Worm (Caenorhabditis elegans): ENCODE data around the gene C09F12.2.
A peak's percentile ranks its signal among the peaks of the same experiment; 100 is the strongest.

C09F12.2 gene

DNA sequence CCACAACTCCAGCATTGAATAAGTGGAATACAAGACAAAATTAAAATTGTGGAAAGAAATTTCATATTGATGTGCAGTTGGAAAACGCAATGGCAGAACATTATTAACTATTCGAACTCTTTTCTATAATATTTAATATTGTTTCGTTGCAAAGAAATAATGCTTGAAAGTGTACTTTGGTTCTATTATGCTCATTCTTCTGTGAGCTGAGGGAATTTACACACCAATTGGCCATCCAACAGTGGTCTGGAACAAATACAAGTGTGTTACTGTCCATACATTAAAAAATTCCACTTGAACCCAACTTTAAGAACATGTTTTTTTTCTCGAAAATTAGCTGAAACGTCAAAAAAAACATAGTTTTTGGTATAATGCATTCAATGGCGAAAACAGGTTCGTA is 26.0 kb downstream of the C09F12.2 start, which contains the start of gene W04G3.13 (continued):
- no peak for TF ChIP-seq hlh-26 (GFP tag; conservative IDR thresholded peaks at IDR 0.05)
- no peak for TF ChIP-seq pbrm-1 (GFP tag; IDR thresholded peaks at IDR 0.05)
- no peak for TF ChIP-seq T26A5.8 (tag; optimal IDR thresholded peaks at IDR 0.05)
- TF ChIP-seq pha-4 (tag; optimal IDR thresholded peaks at IDR 0.05) = no peak

DNA sequence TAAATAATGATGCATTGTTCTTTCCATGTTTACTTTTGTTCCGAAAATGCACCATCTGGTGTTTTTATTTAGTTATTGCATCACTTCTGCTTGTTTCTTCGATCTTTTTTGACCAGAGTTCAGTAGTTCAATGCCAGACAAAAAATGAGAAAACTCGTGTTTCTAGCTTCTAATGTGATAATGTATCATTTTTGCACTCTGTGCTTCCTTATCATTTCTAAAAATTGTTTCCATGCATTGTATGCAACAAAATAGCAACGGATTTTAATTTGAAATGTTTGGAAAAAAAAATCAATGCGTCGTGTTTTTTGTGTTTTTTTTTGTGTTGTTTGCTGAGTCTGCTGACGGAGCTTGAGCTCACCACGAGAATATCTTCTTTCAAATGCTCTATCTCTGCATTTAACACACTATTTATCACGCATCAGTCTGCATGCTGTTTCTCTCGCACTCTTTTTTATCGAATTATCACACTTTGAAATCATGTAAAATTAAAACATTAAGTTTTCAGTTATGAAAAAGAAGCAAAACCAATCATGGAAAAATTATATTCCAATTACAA is 26.5 kb downstream of the C09F12.2 start, which contains the start of gene sulp-7:
TSS of gene sulp-7 (plus strand) at position 509 of the 559 bp plus-strand sequence.
- peak; percentile 35 for TF ChIP-seq nhr-80 (tag; optimal IDR thresholded peaks at IDR 0.05)
- no peak for TF ChIP-seq ceh-58 (GFP tag; IDR thresholded peaks at IDR 0.05)

DNA sequence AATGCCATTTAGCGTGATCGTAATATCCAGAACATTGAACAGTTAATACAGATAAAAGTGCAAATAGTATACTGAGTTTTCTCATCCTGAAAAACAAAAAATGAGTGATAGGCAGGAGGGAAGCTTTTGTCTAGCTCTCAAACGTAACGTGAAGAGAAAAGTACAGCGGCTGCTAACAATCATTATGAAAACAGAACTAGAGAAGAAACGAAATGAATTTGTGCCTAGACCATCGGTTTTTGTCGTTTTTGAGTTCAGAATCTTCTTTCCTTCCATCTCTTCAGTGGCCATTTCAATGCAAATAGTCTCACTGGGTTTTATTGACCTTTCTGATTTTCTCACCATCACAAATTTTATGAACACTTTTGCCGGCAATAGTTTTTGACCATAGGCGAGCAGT is 31.4 kb downstream of the C09F12.2 start, which contains the start of gene W04G3.7:
TSS of gene W04G3.7 (minus strand) at position 101 of the 400 bp plus-strand sequence.
- TF ChIP-seq egl-44 (GFP tag; IDR thresholded peaks at IDR 0.05) (no peak), F33H1.4 (GFP tag; IDR thresholded peaks at IDR 0.05) (no peak), Y67H2A.10 (GFP tag; conservative IDR thresholded peaks at IDR 0.05) (no peak), let-607 (tag; optimal IDR thresholded peaks at IDR 0.05) (no peak), ceh-40 (GFP tag; IDR thresholded peaks at IDR 0.05) (no peak), hlh-26 (GFP tag; conservative IDR thresholded peaks at IDR 0.05) (no peak), lin-54 (GFP tag; optimal IDR thresholded peaks at IDR 0.05) (no peak), aptf-3 (GFP tag; IDR thresholded peaks at IDR 0.05) (no peak), rec-8 (tag; optimal IDR thresholded peaks at IDR 0.05) (no peak), sdz-38 (tag; optimal IDR thresholded peaks at IDR 0.05) (no peak), T26A5.8 (tag; optimal IDR thresholded peaks at IDR 0.05) (no peak), nfya-2 (GFP tag; IDR thresholded peaks at IDR 0.05) (no peak), lag-1 (GFP tag; IDR thresholded peaks at IDR 0.05) (no peak), egrh-3 (GFP tag; IDR thresholded peaks at IDR 0.05) (no peak), madf-3 (GFP tag; IDR thresholded peaks at IDR 0.05) (no peak), ZK185.1 (tag; optimal IDR thresholded peaks at IDR 0.05; ENCODE audit: poor library complexity, severe bottlenecking) (no peak), madf-10 (tag; optimal IDR thresholded peaks at IDR 0.05) (no peak), lsy-27 (tag; optimal IDR thresholded peaks at IDR 0.05; ENCODE audit: borderline replicate concordance, insufficient read depth) (no peak), dox-1 (GFP tag; IDR thresholded peaks at IDR 0.05) (no peak), F57A8.1 (GFP tag; optimal IDR thresholded peaks at IDR 0.05) (no peak)

DNA sequence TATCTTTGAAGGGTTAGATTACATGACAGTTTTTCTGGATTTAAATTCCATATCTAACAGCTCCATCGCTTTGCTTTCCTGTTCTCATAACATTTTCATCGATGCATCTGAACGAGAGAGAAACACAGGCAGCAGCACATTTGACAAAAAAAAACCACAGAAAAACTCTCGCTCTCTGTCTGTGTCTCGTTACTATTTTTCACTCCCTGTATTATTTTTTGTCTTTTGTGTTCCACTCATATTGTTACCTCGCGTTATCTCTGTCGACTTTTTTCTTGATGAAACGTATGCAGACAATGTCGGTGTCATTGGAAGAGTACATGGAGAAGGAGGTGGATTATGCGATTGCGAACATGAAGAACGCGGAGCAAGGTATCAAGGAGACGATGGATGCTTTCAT is 35.2 kb downstream of the C09F12.2 start, which contains the start of gene W04G3.11:
TSS of gene W04G3.11 (plus strand) at position 244 of the 400 bp plus-strand sequence.
- TF ChIP-seq nhr-80 (tag; optimal IDR thresholded peaks at IDR 0.05) (peak; percentile 58), hlh-12 (tag; optimal IDR thresholded peaks at IDR 0.05) (no peak), cebp-2 (GFP tag; IDR thresholded peaks at IDR 0.05) (no peak), atf-7 (tag; optimal IDR thresholded peaks at IDR 0.05) (no peak), mel-28 (tag; optimal IDR thresholded peaks at IDR 0.05; ENCODE audit: borderline replicate concordance) (no peak), snpc-1.1 (tag; optimal IDR thresholded peaks at IDR 0.05; ENCODE audit: insufficient read depth) (no peak), ccch-3 (GFP tag; optimal IDR thresholded peaks at IDR 0.05) (no peak)

DNA sequence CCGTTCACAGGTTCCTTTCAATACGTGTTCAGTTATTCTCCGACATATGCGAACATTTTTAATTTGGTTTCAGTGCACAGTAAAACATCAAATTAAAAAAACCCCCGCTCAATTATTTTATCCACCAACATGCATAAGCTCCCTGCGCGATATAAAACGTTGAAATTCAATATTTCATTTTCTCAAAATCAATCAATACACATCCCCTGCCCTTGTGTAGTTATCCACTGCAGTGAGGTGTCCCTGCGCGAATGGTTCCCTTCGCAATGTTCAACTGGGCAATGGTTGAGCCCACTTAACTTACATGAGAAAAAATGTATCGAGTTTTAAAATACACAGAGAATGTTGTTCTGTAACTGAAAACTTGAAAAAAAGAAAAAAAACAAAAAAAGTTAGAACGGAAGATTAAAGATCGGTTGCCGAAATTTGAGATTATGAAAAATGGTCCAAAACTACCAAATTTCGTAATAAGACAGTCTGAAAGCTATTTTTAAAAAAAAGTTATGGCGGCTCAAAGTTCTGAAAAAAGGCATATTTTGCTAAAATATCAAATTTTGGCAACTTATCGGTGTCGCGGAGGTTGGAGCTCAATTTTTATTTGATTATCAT is 40.4 kb downstream of the C09F12.2 start:
- TF ChIP-seq him-1 (tag; optimal IDR thresholded peaks at IDR 0.05) (peak; percentile 7), K12H6.12 (tag; optimal IDR thresholded peaks at IDR 0.05) (peak; percentile 99), zfh-2 (GFP tag; conservative IDR thresholded peaks at IDR 0.05) (no peak), lsl-1 (GFP tag; optimal IDR thresholded peaks at IDR 0.05) (no peak), pha-4 (tag; optimal IDR thresholded peaks at IDR 0.05) (peak; percentile 98), attf-3 (GFP tag; conservative IDR thresholded peaks at IDR 0.05) (peak; percentile 61), lsy-27 (tag; optimal IDR thresholded peaks at IDR 0.05; ENCODE audit: borderline replicate concordance, insufficient read depth) (no peak), die-1 (tag; optimal IDR thresholded peaks at IDR 0.05) (peak; percentile 74), ztf-3 (GFP tag; optimal IDR thresholded peaks at IDR 0.05) (peak; percentile 98), K11D2.4 (GFP tag; IDR thresholded peaks at IDR 0.05) (peak; percentile 100), sea-2 (GFP tag; IDR thresholded peaks at IDR 0.05) (peak; percentile 95), madf-8 (GFP tag; conservative IDR thresholded peaks at IDR 0.05) (no peak), madf-3 (GFP tag; IDR thresholded peaks at IDR 0.05) (peak; percentile 86; the same call in 1 of the 2 replicates), zim-3 (tag; optimal IDR thresholded peaks at IDR 0.05) (peak; percentile 95)

Measured in whole organism, young adult.